Worm (Caenorhabditis elegans) whole organism, midembryonic: ENCODE data around the gene agmo-1.

Experiments
- T22C8.4 ChIP-seq: fragments of 200-800 bp; sonication (Bioruptor generic); IDR thresholded peaks from 2 replicates; pipeline ENCODE4 v1.3.6; 2022; ENCODE audit warnings: missing genetic modification characterization, missing compliant biosample characterization
- cog-1 ChIP-seq: sonication (generic microtip); optimal IDR thresholded peaks from 2 replicates; lab custom pipeline; 2016; ENCODE audit warnings: missing genetic modification characterization, missing compliant biosample characterization
- flt-1 ChIP-seq: fragments of 200-800 bp; sonication (Bioruptor generic); IDR thresholded peaks from 2 replicates; pipeline ENCODE4 v1.3.6; 2022; ENCODE audit warnings: missing genetic modification characterization, missing compliant biosample characterization
- klf-2 ChIP-seq: fragments of 200-800 bp; sonication (Bioruptor generic); conservative IDR thresholded peaks from 2 replicates; pipeline ENCODE4 v1.3.6; 2022; ENCODE audit warnings: missing genetic modification reagents, missing genetic modification characterization, missing compliant biosample characterization
- med-1 ChIP-seq: sonication (generic microtip); optimal IDR thresholded peaks from 2 replicates; lab custom pipeline; 2017; ENCODE audit warnings: missing genetic modification characterization, mild to moderate bottlenecking, missing compliant biosample characterization, antibody characterized with exemption, missing genetic modification reagents; ENCODE audit not compliant: insufficient read depth
- ref-1 ChIP-seq: fragments of 200-800 bp; sonication (Bioruptor generic); conservative IDR thresholded peaks from 2 replicates; pipeline ENCODE4 v1.3.6; 2022; ENCODE audit warnings: missing genetic modification reagents, missing genetic modification characterization, missing compliant biosample characterization
- tab-1 ChIP-seq: fragments of 200-800 bp; sonication (Bioruptor generic); IDR thresholded peaks from 2 replicates; pipeline ENCODE4 v1.3.6; 2022; ENCODE audit warnings: missing genetic modification characterization, missing compliant biosample characterization
- ztf-23 ChIP-seq: fragments of 200-800 bp; sonication (Bioruptor generic); IDR thresholded peaks from 2 replicates; pipeline ENCODE4 v1.3.6; 2022; ENCODE audit warnings: missing genetic modification reagents, missing genetic modification characterization, missing compliant biosample characterization

ce11 chrIII:12818050-12818738 lies 19.8 kb upstream of the agmo-1 start, which contains the start of gene arx-5:
- TF ChIP-seq cog-1 (tag; lab: Kevin White, UChicago) (no peak), ref-1 (GFP tag; lab: Robert Waterston, UW) (no peak), ztf-23 (no peak), med-1 (GFP tag; lab: Kevin White, UChicago) (no peak), T22C8.4 (GFP tag; lab: Robert Waterston, UW) (peak; percentile 40; the same call in 1 of the 2 replicates), flt-1 (GFP tag; lab: Robert Waterston, UW) (no peak), tab-1 (GFP tag; lab: Robert Waterston, UW) (no peak), klf-2 (GFP tag; lab: Robert Waterston, UW) (no peak)
